Fruit fly (Drosophila melanogaster): ENCODE measurements around the gene Imp.

The Imp gene

dm6 chrX:10757616-10758078 is 66.4 kb downstream of the Imp start, which contains the start of gene Rph (continued):
- TF ChIP-seq wdn (GFP tag; IDR thresholded peaks at IDR 0.05) (no peak), slbo (GFP tag; IDR thresholded peaks at IDR 0.05) (peak; percentile 46; the same call in 1 of the 2 replicates), salm (tag; optimal IDR thresholded peaks at IDR 0.05) (no peak), HLHmδ (GFP tag; optimal IDR thresholded peaks at IDR 0.05) (no peak), row (GFP tag; IDR thresholded peaks at IDR 0.05) (peak; percentile 64), inv (GFP tag; IDR thresholded peaks at IDR 0.05; ENCODE audit: partially characterized antibody) (peak; percentile 42; the same call in 1 of the 2 replicates), Hmx (GFP tag; optimal IDR thresholded peaks at IDR 0.05) (no peak), knrl (GFP tag; IDR thresholded peaks at IDR 0.05; ENCODE audit: partially characterized antibody) (peak; percentile 53; the same call in 2 of the 3 replicates), aop (GFP tag; IDR thresholded peaks at IDR 0.05) (no peak), CG6813 (GFP tag; optimal IDR thresholded peaks at IDR 0.05) (no peak), CG11723 (GFP tag; optimal IDR thresholded peaks at IDR 0.05) (no peak), Ets65A (GFP tag) (peak; percentile 90), CG30020 (tag; optimal IDR thresholded peaks at IDR 0.05) (no peak), CG14860 (GFP tag; IDR thresholded peaks at IDR 0.05; ENCODE audit: partially characterized antibody) (no peak), trh (GFP tag; optimal IDR thresholded peaks at IDR 0.05) (no peak), Hmr (GFP tag; optimal IDR thresholded peaks at IDR 0.05) (peak; percentile 47), Ptx1 (GFP tag; IDR thresholded peaks at IDR 0.05) (0 out of 2 replicates have a peak, but pooled peaks have one; percentile 26), CG17912 (GFP tag; optimal IDR thresholded peaks at IDR 0.05) (no peak), E2f1 (GFP tag; IDR thresholded peaks at IDR 0.05) (no peak), CG15514 (GFP tag; optimal IDR thresholded peaks at IDR 0.05) (peak; percentile 19), CG7271 (tag; optimal IDR thresholded peaks at IDR 0.05) (no peak), nerfin-2 (GFP tag; IDR thresholded peaks at IDR 0.05; ENCODE audit: partially characterized antibody) (no peak), CG12299 (tag; optimal IDR thresholded peaks at IDR 0.05) (no peak), ewg (GFP tag; optimal IDR thresholded peaks at IDR 0.05) (peak; percentile 42), Rx (GFP tag; IDR thresholded peaks at IDR 0.05) (no peak), CG15073 (GFP tag; optimal IDR thresholded peaks at IDR 0.05) (no peak), Atf-2 (GFP tag; optimal IDR thresholded peaks at IDR 0.05) (no peak), zfh1 (GFP tag; IDR thresholded peaks at IDR 0.05) (no peak), sug (tag; optimal IDR thresholded peaks at IDR 0.05) (peak; percentile 23), Neu2 (GFP tag; optimal IDR thresholded peaks at IDR 0.05; ENCODE audit: borderline replicate concordance) (no peak), CG18262 (tag; optimal IDR thresholded peaks at IDR 0.05) (no peak), MBD-R2 (GFP tag; IDR thresholded peaks at IDR 0.05) (no peak), phol (tag; optimal IDR thresholded peaks at IDR 0.05) (peak; percentile 20), pum (GFP tag; optimal IDR thresholded peaks at IDR 0.05) (no peak), CG34376 (GFP tag; optimal IDR thresholded peaks at IDR 0.05) (peak; percentile 18), Pdp1 (GFP tag; optimal IDR thresholded peaks at IDR 0.05) (peak in 1 of 2 experiments; percentile 30), tin (GFP tag; optimal IDR thresholded peaks at IDR 0.05) (no peak), CG7357 (GFP tag; IDR thresholded peaks at IDR 0.05) (no peak), unc-4 (GFP tag; IDR thresholded peaks at IDR 0.05; ENCODE audit: partially characterized antibody) (peak; percentile 65; the same call in 1 of the 2 replicates), Sry-δ (GFP tag; optimal IDR thresholded peaks at IDR 0.05) (peak; percentile 60), sqz (GFP tag; optimal IDR thresholded peaks at IDR 0.05) (no peak), Mad (GFP tag; optimal IDR thresholded peaks at IDR 0.05) (no peak), CG9932 (GFP tag; IDR thresholded peaks at IDR 0.05) (peak; percentile 50), Hr78 (GFP tag; optimal IDR thresholded peaks at IDR 0.05) (no peak), Antp (GFP tag; optimal IDR thresholded peaks at IDR 0.05) (no peak), abd-A (tag; optimal IDR thresholded peaks at IDR 0.05) (peak; percentile 32), CG10366 (GFP tag; IDR thresholded peaks at IDR 0.05) (no peak), ERR (GFP tag; optimal IDR thresholded peaks at IDR 0.05) (no peak), klu (GFP tag; IDR thresholded peaks at IDR 0.05) (no peak), MESR4 (GFP tag; optimal IDR thresholded peaks at IDR 0.05) (no peak)
